Fruit fly (Drosophila melanogaster) whole organism, wandering third instar larva: ENCODE data around the gene Jwa.

Source experiments
- Abd-B ChIP-seq: fragments of >200 bp; optimal IDR thresholded peaks from 2 replicates; lab custom pipeline; 2017; ENCODE audit warnings: missing biosample characterization, missing genetic modification characterization
- CG9705 ChIP-seq: fragments of 200-800 bp; sonication (Bioruptor generic); optimal IDR thresholded peaks from 2 replicates; lab custom pipeline; 2018; ENCODE audit warnings: missing biosample characterization, mild to moderate bottlenecking, missing genetic modification characterization
- Dfd ChIP-seq: fragments of >200 bp; optimal IDR thresholded peaks from 2 replicates; lab custom pipeline; 2017; ENCODE audit warnings: missing biosample characterization, missing genetic modification characterization
- GATAd ChIP-seq: sonication (Bioruptor generic); optimal IDR thresholded peaks from 2 replicates; lab custom pipeline; 2016; ENCODE audit warnings: missing biosample characterization, missing genetic modification characterization
- Hnf4 ChIP-seq: fragments of 200-800 bp; sonication (Bioruptor generic); optimal IDR thresholded peaks from 2 replicates; lab custom pipeline; 2016; ENCODE audit warnings: missing biosample characterization, mild to moderate bottlenecking, missing genetic modification characterization
- Hr78 ChIP-seq: fragments of >200 bp; optimal IDR thresholded peaks from 2 replicates; lab custom pipeline; 2017; ENCODE audit warnings: missing biosample characterization, missing genetic modification characterization
- Hr83 ChIP-seq: fragments of 200-300 bp; sonication (Bioruptor generic); optimal IDR thresholded peaks from 2 replicates; lab custom pipeline; 2016; ENCODE audit warnings: missing biosample characterization, mild to moderate bottlenecking, missing genetic modification characterization, moderate library complexity; ENCODE audit not compliant: poor library complexity, severe bottlenecking
- Jra ChIP-seq: sonication (Bioruptor generic); optimal IDR thresholded peaks from 2 replicates; lab custom pipeline; 2016; ENCODE audit warnings: missing biosample characterization, missing genetic modification characterization
- Mio ChIP-seq: sonication (Bioruptor generic); optimal IDR thresholded peaks from 2 replicates; lab custom pipeline; 2016; ENCODE audit warnings: missing biosample characterization, missing genetic modification characterization
- Myc ChIP-seq: fragments of >200 bp; optimal IDR thresholded peaks from 2 replicates; lab custom pipeline; 2017
- OdsH ChIP-seq: fragments of 200-800 bp; sonication (Bioruptor generic); optimal IDR thresholded peaks from 2 replicates; lab custom pipeline; 2016; ENCODE audit warnings: missing biosample characterization, mild to moderate bottlenecking, missing genetic modification characterization
- Rel ChIP-seq, 2 experiments: fragments of 200-800 bp; sonication (Bioruptor generic) in 1 of 2; optimal IDR thresholded peaks; 2 replicates in 1 of 2; 3 replicates in 1 of 2; lab custom pipeline; 2016 to 2019; ENCODE audit warnings: mild to moderate bottlenecking in 2 of 2, missing biosample characterization in 2 of 2, missing genetic modification characterization in 2 of 2, moderate library complexity in 1 of 2
- Sp1 ChIP-seq: fragments of 200-800 bp; sonication (Bioruptor generic); optimal IDR thresholded peaks from 3 replicates; lab custom pipeline; 2019; ENCODE audit warnings: missing biosample characterization, mild to moderate bottlenecking, missing genetic modification characterization, moderate library complexity
- Vsx2 ChIP-seq: fragments of 200-300, 225-300 bp; sonication (Bioruptor generic); optimal IDR thresholded peaks from 2 replicates; lab custom pipeline; 2018; ENCODE audit warnings: missing biosample characterization, missing genetic modification characterization; ENCODE audit not compliant: partially characterized antibody
- br ChIP-seq: fragments of 200-800 bp; sonication (Bioruptor generic); optimal IDR thresholded peaks from 2 replicates; lab custom pipeline; 2016; ENCODE audit warnings: missing biosample characterization, missing genetic modification characterization
- brk ChIP-seq: fragments of 200-800 bp; sonication (Bioruptor generic); optimal IDR thresholded peaks from 2 replicates; lab custom pipeline; 2016; ENCODE audit warnings: missing biosample characterization, mild to moderate bottlenecking, missing genetic modification characterization
- dl ChIP-seq, 2 experiments: fragments of 175-275, 200-275 bp in 1 of 2; fragments of 200-275 bp in 1 of 2; sonication (Bioruptor generic); optimal IDR thresholded peaks; lab custom pipeline; 2018; ENCODE audit warnings: mild to moderate bottlenecking in 2 of 2, missing biosample characterization in 2 of 2, missing genetic modification characterization in 2 of 2, moderate library complexity in 2 of 2; ENCODE audit not compliant: partially characterized antibody in 2 of 2, insufficient read depth in 1 of 2
- dmrt93B ChIP-seq: fragments of 200-800 bp; sonication (Bioruptor generic); optimal IDR thresholded peaks from 2 replicates; lab custom pipeline; 2018; ENCODE audit warnings: missing biosample characterization, mild to moderate bottlenecking, missing genetic modification characterization
- dsf ChIP-seq: sonication (Bioruptor generic); optimal IDR thresholded peaks from 2 replicates; lab custom pipeline; 2016; ENCODE audit warnings: missing biosample characterization, missing genetic modification characterization, borderline replicate concordance
- ey ChIP-seq: fragments of 200-800 bp; sonication (Bioruptor generic); optimal IDR thresholded peaks from 2 replicates; lab custom pipeline; 2016; ENCODE audit warnings: missing biosample characterization, missing genetic modification characterization
- foxo ChIP-seq, 2 experiments: fragments of 200-800 bp; sonication (Bioruptor generic); optimal IDR thresholded peaks; 2 replicates in 1 of 2; 3 replicates in 1 of 2; lab custom pipeline; 2016 to 2017; ENCODE audit warnings: missing biosample characterization in 2 of 2, missing genetic modification characterization in 2 of 2
- fru ChIP-seq: fragments of 200-800 bp; sonication (Bioruptor generic); optimal IDR thresholded peaks from 3 replicates; lab custom pipeline; 2016; ENCODE audit warnings: missing biosample characterization, mild to moderate bottlenecking, missing genetic modification characterization
- h ChIP-seq: fragments of 200-800 bp; sonication (Bioruptor generic); optimal IDR thresholded peaks from 3 replicates; lab custom pipeline; 2016; ENCODE audit warnings: missing biosample characterization, mild to moderate bottlenecking, missing genetic modification characterization
- jim ChIP-seq: fragments of 175-275, 200-325 bp; sonication (Bioruptor generic); optimal IDR thresholded peaks from 2 replicates; lab custom pipeline; 2016; ENCODE audit warnings: missing biosample characterization, mild to moderate bottlenecking, missing genetic modification characterization
- lola ChIP-seq: fragments of >200 bp; optimal IDR thresholded peaks from 2 replicates; lab custom pipeline; 2017; ENCODE audit warnings: missing biosample characterization, missing genetic modification characterization
- pan ChIP-seq: fragments of >200 bp; optimal IDR thresholded peaks from 2 replicates; lab custom pipeline; 2017
- psq ChIP-seq: fragments of 200-800 bp; sonication (Bioruptor generic); optimal IDR thresholded peaks from 3 replicates; lab custom pipeline; 2017; ENCODE audit warnings: missing biosample characterization, mild to moderate bottlenecking, missing genetic modification characterization, moderate library complexity
- rgr ChIP-seq: fragments of 200-800 bp; sonication (Bioruptor generic); optimal IDR thresholded peaks from 3 replicates; lab custom pipeline; 2016; ENCODE audit warnings: missing biosample characterization, mild to moderate bottlenecking, missing genetic modification characterization
- sage ChIP-seq: fragments of 200-800 bp; sonication (Bioruptor generic); optimal IDR thresholded peaks from 2 replicates; lab custom pipeline; 2016; ENCODE audit warnings: missing biosample characterization, mild to moderate bottlenecking, missing genetic modification characterization
- sv ChIP-seq: fragments of 200-800 bp; sonication (Bioruptor generic); optimal IDR thresholded peaks from 3 replicates; lab custom pipeline; 2016; ENCODE audit warnings: missing biosample characterization, missing genetic modification characterization
- tai ChIP-seq: sonication (Bioruptor generic); optimal IDR thresholded peaks from 2 replicates; lab custom pipeline; 2016; ENCODE audit warnings: missing biosample characterization, missing genetic modification characterization
- woc ChIP-seq: sonication (Bioruptor generic); optimal IDR thresholded peaks from 2 replicates; lab custom pipeline; 2016; ENCODE audit warnings: missing biosample characterization, mild to moderate bottlenecking, missing genetic modification characterization

Gene Jwa

DNA sequence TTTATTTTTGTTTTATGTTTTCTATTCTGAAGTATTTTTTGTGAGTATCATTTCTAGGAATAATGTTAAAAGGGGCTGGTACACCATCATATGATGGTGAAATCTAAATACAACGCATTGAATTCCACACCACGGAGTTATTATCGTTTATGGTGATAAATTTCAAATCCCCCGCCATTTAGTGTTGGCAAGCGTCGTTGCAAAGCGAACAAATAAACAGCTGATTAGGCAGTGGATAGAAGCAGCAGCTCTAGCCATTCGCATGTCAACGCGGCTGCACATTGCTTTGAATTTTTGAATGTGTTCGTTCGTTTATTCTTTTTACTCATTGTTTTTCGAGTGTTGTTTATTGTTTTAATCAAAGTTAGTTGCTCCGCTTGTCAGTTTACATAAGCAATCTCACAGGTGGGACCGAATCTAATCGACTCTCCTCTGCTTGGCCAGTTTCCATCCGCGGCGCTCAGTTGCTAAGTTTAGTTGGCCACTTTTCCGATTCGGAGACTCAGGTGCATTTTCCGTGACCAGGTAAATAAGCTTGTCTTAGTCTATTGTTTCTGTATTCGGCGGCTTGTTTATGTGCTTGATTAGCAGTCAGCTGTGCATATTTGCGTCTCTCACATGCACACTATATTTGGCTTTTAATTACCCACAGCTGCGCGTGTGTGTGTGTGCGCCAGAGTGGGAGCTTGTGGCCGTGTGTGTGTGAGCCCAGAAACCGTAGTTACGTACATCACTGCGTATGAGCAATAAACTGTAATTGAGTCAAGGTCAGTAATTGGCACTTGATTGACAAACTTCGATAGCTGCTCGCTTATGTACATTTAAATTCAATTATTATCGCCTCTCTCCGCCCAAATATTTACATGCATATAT, 28.3 kb downstream of the Jwa start, which contains the start of the genes Mst36Fa and CG31751:
Gene Mst36Fa (minus strand): TSS at position 51 of the 873 bp plus-strand sequence.
Gene CG31751 (plus strand): TSS at position 274 of the 873 bp plus-strand sequence.
- TF ChIP-seq fru (GFP tag; lab: Kevin White, UChicago) (peak; percentile 34), dmrt93B (GFP tag; lab: Kevin White, UChicago) (no peak), sv (peak; percentile 55), Hnf4 (peak; percentile 69), foxo (GFP tag; optimal IDR thresholded peaks at IDR 0.05; lab: Kevin White, UChicago) (peak in 1 of 2 experiments; percentile 64), Hr83 (GFP tag; lab: Kevin White, UChicago) (peak; percentile 92), Myc (lab: Kevin White, UChicago) (peak; percentile 38), OdsH (GFP tag; lab: Kevin White, UChicago) (peak; percentile 61), brk (no peak), Hr78 (GFP tag; lab: Kevin White, UChicago) (no peak), rgr (GFP tag; lab: Kevin White, UChicago) (peak; percentile 61), br (GFP tag; lab: Kevin White, UChicago) (peak; percentile 56), psq (GFP tag; lab: Kevin White, UChicago) (peak; percentile 27), pan (lab: Kevin White, UChicago) (no peak), dsf (GFP tag; lab: Kevin White, UChicago) (no peak), ey (peak; percentile 50), h (GFP tag; lab: Kevin White, UChicago) (peak; percentile 66), GATAd (GFP tag; lab: Kevin White, UChicago) (no peak), Dfd (GFP tag; lab: Kevin White, UChicago) (no peak), Sp1 (GFP tag; lab: Kevin White, UChicago) (peak; percentile 14), Rel (GFP tag; optimal IDR thresholded peaks at IDR 0.05; lab: Kevin White, UChicago) (no peak), Rel (tag; optimal IDR thresholded peaks at IDR 0.05; lab: Kevin White, UChicago) (peak; percentile 29)

DNA sequence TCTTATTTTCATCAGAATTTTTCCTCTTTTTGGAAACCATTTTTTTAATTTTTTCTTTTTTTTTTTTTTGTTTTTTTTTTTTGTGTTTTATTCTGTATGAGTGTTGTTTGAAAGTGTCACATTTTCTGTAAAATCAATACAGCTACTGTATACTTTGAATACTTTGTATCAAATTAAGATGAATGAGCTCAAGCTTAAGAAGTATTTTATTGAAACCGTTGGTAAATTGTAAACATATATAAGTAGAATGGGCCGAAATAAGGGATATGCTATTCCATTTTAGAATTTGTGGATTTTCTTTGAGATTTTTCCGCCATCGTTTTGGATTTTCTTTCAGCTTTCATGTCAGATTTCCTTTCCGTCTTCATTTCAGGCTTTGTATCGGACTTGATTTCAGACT, 30.5 kb downstream of the Jwa start, which contains the start of gene Mst36Fb:
Gene Mst36Fb (minus strand): TSS at position 101 of the 400 bp plus-strand sequence.
- TF ChIP-seq Jra (GFP tag; lab: Kevin White, UChicago) (no peak), Mio (GFP tag; lab: Kevin White, UChicago) (no peak), dmrt93B (GFP tag; lab: Kevin White, UChicago) (no peak), sage (GFP tag; lab: Kevin White, UChicago) (no peak), Hr78 (GFP tag; lab: Kevin White, UChicago) (no peak), Hnf4 (no peak), Abd-B (GFP tag; lab: Kevin White, UChicago) (no peak), Vsx2 (GFP tag; lab: Kevin White, UChicago) (no peak), Rel (GFP tag; optimal IDR thresholded peaks at IDR 0.05; lab: Kevin White, UChicago) (no peak), Rel (tag; optimal IDR thresholded peaks at IDR 0.05; lab: Kevin White, UChicago) (no peak), fru (GFP tag; lab: Kevin White, UChicago) (no peak), lola (GFP tag; lab: Kevin White, UChicago) (no peak), ey (no peak)

DNA sequence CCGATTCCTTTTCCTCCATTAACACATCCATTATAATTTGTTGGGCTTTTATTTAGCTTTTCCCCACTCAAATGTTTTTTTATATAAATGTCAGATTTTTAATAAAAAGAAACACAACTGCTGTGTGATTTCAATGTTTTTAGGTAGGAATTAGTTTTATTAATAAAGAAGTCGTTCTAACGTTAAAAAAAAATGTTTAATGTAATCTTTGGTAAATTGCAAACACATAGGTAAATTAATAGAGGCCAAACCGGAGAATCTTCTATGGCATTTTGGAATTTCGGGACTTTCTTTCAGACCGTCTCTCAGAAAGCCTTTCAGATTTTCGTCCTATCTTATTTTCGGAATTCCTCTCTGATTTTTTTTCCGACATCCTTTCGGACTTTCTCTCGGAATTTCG, 32.3 kb downstream of the Jwa start, which contains the start of gene CG43339:
Gene CG43339 (minus strand): TSS at position 101 of the 400 bp plus-strand sequence.
- TF ChIP-seq Jra (GFP tag; lab: Kevin White, UChicago) (no peak), h (GFP tag; lab: Kevin White, UChicago) (no peak), sv (no peak), sage (GFP tag; lab: Kevin White, UChicago) (no peak), Dfd (GFP tag; lab: Kevin White, UChicago) (no peak), Rel (GFP tag; optimal IDR thresholded peaks at IDR 0.05; lab: Kevin White, UChicago) (no peak), Rel (tag; optimal IDR thresholded peaks at IDR 0.05; lab: Kevin White, UChicago) (no peak), tai (GFP tag; lab: Kevin White, UChicago) (no peak), woc (no peak), dl (GFP tag; optimal IDR thresholded peaks at IDR 0.05; lab: Kevin White, UChicago; ENCODE audit: insufficient read depth in 1 of 2, partially characterized antibody in 2 of 2) (no peak), Hr83 (GFP tag; lab: Kevin White, UChicago) (no peak), Hnf4 (no peak), rgr (GFP tag; lab: Kevin White, UChicago) (no peak), CG9705 (GFP tag; lab: Kevin White, UChicago) (no peak), dmrt93B (GFP tag; lab: Kevin White, UChicago) (no peak), jim (GFP tag; lab: Kevin White, UChicago) (no peak), Sp1 (GFP tag; lab: Kevin White, UChicago) (no peak), pan (lab: Kevin White, UChicago) (no peak), lola (GFP tag; lab: Kevin White, UChicago) (no peak)
